Fruit fly (Drosophila melanogaster) whole organism, pupa: ENCODE results near the gene stumps.

Source experiments
- CG10348 ChIP-seq: fragments of 200-800 bp; sonication (Bioruptor generic); IDR thresholded peaks from 2 replicates; pipeline ENCODE4 v1.3.6; 2022; ENCODE audit warnings: missing biosample characterization, missing genetic modification characterization
- CG12605 ChIP-seq: fragments of 200-800 bp; sonication (Bioruptor generic); IDR thresholded peaks from 2 replicates; pipeline ENCODE4 v1.3.6; 2022; ENCODE audit warnings: missing biosample characterization, missing genetic modification characterization
- CG13204 ChIP-seq: fragments of 200-800 bp; sonication (Bioruptor generic); optimal IDR thresholded peaks from 2 replicates; lab custom pipeline; 2018; ENCODE audit warnings: missing biosample characterization, mild to moderate bottlenecking, missing genetic modification characterization, moderate library complexity
- CG14655 ChIP-seq: fragments of 200-800 bp; sonication (Bioruptor generic); optimal IDR thresholded peaks from 3 replicates; lab custom pipeline; 2017; ENCODE audit warnings: mild to moderate bottlenecking, missing biosample characterization, missing genetic modification reagents, missing genetic modification characterization
- CG15710 ChIP-seq: fragments of 200-800 bp; sonication (Bioruptor generic); optimal IDR thresholded peaks from 2 replicates; lab custom pipeline; 2018; ENCODE audit warnings: missing biosample characterization, mild to moderate bottlenecking, missing genetic modification characterization, moderate library complexity
- CG17806 ChIP-seq: fragments of 200-800 bp; sonication (Bioruptor generic); optimal IDR thresholded peaks from 2 replicates; lab custom pipeline; 2018; ENCODE audit warnings: missing biosample characterization, mild to moderate bottlenecking, missing genetic modification characterization, moderate library complexity
- CG32121 ChIP-seq: fragments of 200-800 bp; sonication (Bioruptor generic); IDR thresholded peaks from 2 replicates; pipeline ENCODE4 v1.3.6; 2022; ENCODE audit warnings: missing biosample characterization, missing genetic modification characterization
- CG34367 ChIP-seq: fragments of 200-800 bp; sonication (Bioruptor generic); optimal IDR thresholded peaks from 2 replicates; lab custom pipeline; 2018; ENCODE audit warnings: missing biosample characterization, mild to moderate bottlenecking, missing genetic modification characterization
- CG4496 ChIP-seq: fragments of 200-800 bp; sonication (Bioruptor generic); IDR thresholded peaks from 3 replicates; pipeline ENCODE4 v1.3.6; 2022; ENCODE audit warnings: missing biosample characterization, missing genetic modification characterization
- CG8159 ChIP-seq: fragments of 200-800 bp; sonication (Bioruptor generic); optimal IDR thresholded peaks from 3 replicates; lab custom pipeline; 2018; ENCODE audit warnings: missing biosample characterization, mild to moderate bottlenecking, missing genetic modification characterization, moderate library complexity
- CG8301 ChIP-seq: fragments of 200-800 bp; sonication (Bioruptor generic); optimal IDR thresholded peaks from 2 replicates; lab custom pipeline; 2018; ENCODE audit warnings: missing biosample characterization, mild to moderate bottlenecking, missing genetic modification characterization
- CG9948 ChIP-seq: fragments of 200-800 bp; sonication (Bioruptor generic); optimal IDR thresholded peaks from 2 replicates; lab custom pipeline; 2018; ENCODE audit warnings: missing biosample characterization, mild to moderate bottlenecking, missing genetic modification characterization, moderate library complexity
- D1 ChIP-seq: fragments of 200-800 bp; sonication (Bioruptor generic); optimal IDR thresholded peaks from 2 replicates; lab custom pipeline; 2018; ENCODE audit warnings: missing biosample characterization, mild to moderate bottlenecking, missing genetic modification characterization, moderate library complexity
- EcR ChIP-seq: fragments of 200-800 bp; sonication (Bioruptor generic); optimal IDR thresholded peaks from 3 replicates; lab custom pipeline; 2019; ENCODE audit warnings: missing biosample characterization, missing genetic modification characterization, mild to moderate bottlenecking, moderate library complexity, missing genetic modification reagents
- Ets98B ChIP-seq: fragments of 200-800 bp; sonication (Bioruptor generic); IDR thresholded peaks from 2 replicates; pipeline ENCODE4 v1.3.6; 2022; ENCODE audit warnings: missing biosample characterization, missing genetic modification characterization
- Pif1A ChIP-seq: fragments of 200-800 bp; sonication (Bioruptor generic); optimal IDR thresholded peaks from 3 replicates; lab custom pipeline; 2016; ENCODE audit warnings: missing biosample characterization, missing genetic modification characterization
- Pif1B ChIP-seq: fragments of 200-800 bp; sonication (Bioruptor generic); optimal IDR thresholded peaks from 3 replicates; lab custom pipeline; 2016; ENCODE audit warnings: missing biosample characterization, missing genetic modification characterization
- Snoo ChIP-seq: fragments of 200-800 bp; sonication (Bioruptor generic); optimal IDR thresholded peaks from 3 replicates; lab custom pipeline; 2017; ENCODE audit warnings: missing biosample characterization, mild to moderate bottlenecking, missing genetic modification characterization, inconsistent platforms
- fd96Ca ChIP-seq: fragments of 200-800 bp; sonication (Bioruptor generic); IDR thresholded peaks from 3 replicates; pipeline ENCODE4 v1.3.6; 2022; ENCODE audit warnings: missing biosample characterization, missing genetic modification characterization
- gl ChIP-seq: fragments of 200-800 bp; sonication (Bioruptor generic); optimal IDR thresholded peaks from 2 replicates; lab custom pipeline; 2018; ENCODE audit warnings: missing biosample characterization, mild to moderate bottlenecking, missing genetic modification characterization
- rn ChIP-seq: fragments of 200-800 bp; sonication (Bioruptor generic); IDR thresholded peaks from 2 replicates; pipeline ENCODE4 v1.3.6; 2022; ENCODE audit warnings: missing biosample characterization, missing genetic modification characterization

Gene stumps

DNA sequence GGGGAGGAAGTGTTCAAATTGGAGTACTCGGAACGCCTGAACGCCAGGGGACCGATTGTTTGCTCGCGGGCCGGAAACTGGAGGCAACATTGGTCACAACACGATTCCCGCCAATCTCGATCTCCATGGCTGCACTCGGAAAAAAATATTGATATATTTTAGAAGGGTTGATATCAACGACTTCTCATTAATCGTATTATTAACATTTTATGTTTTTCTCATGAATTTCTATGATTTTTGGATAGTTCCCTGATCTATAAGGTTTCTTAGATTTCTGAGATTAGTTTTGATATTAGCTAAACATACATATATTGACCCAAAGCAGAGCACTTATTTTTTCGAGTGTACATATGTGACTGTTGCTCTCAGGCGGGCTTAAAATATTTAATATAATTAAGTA lies 54.9 kb downstream of the stumps start:
- TF ChIP-seq CG14655 (GFP tag; lab: Kevin White, UChicago) (no peak), CG9948 (tag; lab: Kevin White, UChicago) (peak; percentile 16)

DNA sequence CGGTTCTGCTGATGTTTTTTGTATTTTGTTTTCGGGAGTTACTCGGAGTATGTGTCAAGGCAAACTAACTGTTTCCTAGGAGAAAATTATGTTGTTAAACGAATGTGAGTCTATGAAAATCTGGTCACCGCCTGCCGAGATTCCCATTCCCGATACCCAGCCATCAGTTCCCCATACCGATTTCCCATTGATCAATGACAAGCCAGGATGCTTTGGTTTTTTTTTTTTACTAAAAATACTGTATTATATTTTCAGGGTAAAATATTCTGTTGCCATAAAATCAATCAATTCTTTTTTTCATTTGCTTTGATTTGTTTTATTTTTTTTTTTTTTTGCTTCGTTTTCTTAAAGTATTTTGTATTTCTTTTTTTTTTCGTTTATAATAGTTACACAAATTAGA lies 65.4 kb downstream of the stumps start, which contains the start of gene CG7886:
Gene CG7886 (minus strand): TSS at position 101 of the 400 bp plus-strand sequence.
- TF ChIP-seq CG32121 (GFP tag; lab: Robert Waterston, UW) (no peak), rn (GFP tag; lab: Robert Waterston, UW) (no peak), gl (tag; lab: Kevin White, UChicago) (no peak), Snoo (no peak), CG17806 (tag; lab: Kevin White, UChicago) (no peak), D1 (tag; lab: Kevin White, UChicago) (no peak), Ets98B (GFP tag; lab: Robert Waterston, UW) (no peak), EcR (GFP tag; lab: Kevin White, UChicago) (no peak), CG10348 (no peak)

DNA sequence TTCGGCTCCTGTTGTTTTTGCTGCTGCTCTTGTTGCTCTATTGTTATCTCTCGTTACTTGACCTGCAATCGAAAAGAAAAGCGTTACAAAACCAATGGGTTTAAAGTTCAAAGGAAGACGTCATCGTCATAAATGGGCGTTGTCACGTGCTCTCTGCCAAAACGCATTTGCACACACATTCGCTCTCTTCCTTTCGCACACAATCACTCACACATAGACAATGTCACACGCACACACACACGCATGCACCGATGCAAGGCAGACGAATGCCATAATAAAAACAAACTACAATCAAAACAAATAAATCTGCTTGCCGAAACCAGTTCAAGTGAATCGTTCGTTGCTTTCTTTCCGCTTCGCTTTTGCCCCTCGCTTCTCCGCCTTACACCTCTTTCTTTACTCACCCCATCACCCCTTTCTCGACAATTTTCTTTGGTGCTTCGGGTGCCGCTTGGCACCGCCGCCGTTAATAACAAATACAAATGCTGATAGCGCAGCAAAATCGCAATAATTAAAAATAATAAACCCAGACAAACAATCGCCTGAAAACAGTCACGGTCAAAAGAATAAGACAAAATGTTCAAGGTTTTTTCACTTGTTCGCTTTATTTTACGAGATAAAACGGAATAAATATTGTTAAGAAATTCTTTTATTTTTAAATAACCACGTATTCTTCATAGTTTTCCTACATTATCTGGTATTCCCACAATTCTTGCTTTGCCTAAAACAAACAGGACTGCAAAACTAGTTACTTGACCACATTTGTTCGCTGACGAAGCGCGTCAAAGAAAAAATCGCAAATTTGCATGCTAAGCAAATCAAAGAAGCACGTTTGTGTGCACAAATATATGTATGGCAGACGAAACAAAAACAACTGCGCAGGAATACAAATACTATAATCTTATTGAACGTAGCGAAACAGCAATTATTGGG lies 72.6 kb downstream of the stumps start:
- no peak for TF ChIP-seq gl (tag; lab: Kevin White, UChicago)
- TF ChIP-seq Ets98B (GFP tag; lab: Robert Waterston, UW), result peak; percentile 66
- TF ChIP-seq D1 (tag; lab: Kevin White, UChicago), result peak; percentile 47
- peak; percentile 71; the same call in 2 of the 3 replicates for TF ChIP-seq CG4496 (GFP tag; lab: Robert Waterston, UW)
- peak; percentile 76 for TF ChIP-seq CG8159
- TF ChIP-seq fd96Ca (GFP tag; lab: Robert Waterston, UW), result peak; percentile 67; the same call in 2 of the 3 replicates
- TF ChIP-seq CG13204 (GFP tag; lab: Kevin White, UChicago), result no peak
- TF ChIP-seq CG10348, result peak; percentile 8; the same call in 1 of the 2 replicates
- peak; percentile 83 for TF ChIP-seq CG8301 (tag; lab: Kevin White, UChicago)
- TF ChIP-seq CG34367 (tag; lab: Kevin White, UChicago), result peak; percentile 66
- TF ChIP-seq CG32121 (GFP tag; lab: Robert Waterston, UW), result peak; percentile 76
- TF ChIP-seq EcR (GFP tag; lab: Kevin White, UChicago), result peak; percentile 78
- peak; percentile 79 for TF ChIP-seq CG9948 (tag; lab: Kevin White, UChicago)
- TF ChIP-seq Snoo, result peak; percentile 76
- TF ChIP-seq Pif1B (GFP tag; lab: Kevin White, UChicago), result peak; percentile 80
- peak; percentile 66 for TF ChIP-seq CG15710 (tag; lab: Kevin White, UChicago)
- TF ChIP-seq CG14655 (GFP tag; lab: Kevin White, UChicago), result peak; percentile 89
- TF ChIP-seq Pif1A (GFP tag; lab: Kevin White, UChicago), result peak; percentile 79
- TF ChIP-seq rn (GFP tag; lab: Robert Waterston, UW), result no peak
- peak; percentile 72 for TF ChIP-seq CG17806 (tag; lab: Kevin White, UChicago)
- peak; percentile 32; the same call in 1 of the 2 replicates for TF ChIP-seq CG12605 (GFP tag; lab: Robert Waterston, UW)

DNA sequence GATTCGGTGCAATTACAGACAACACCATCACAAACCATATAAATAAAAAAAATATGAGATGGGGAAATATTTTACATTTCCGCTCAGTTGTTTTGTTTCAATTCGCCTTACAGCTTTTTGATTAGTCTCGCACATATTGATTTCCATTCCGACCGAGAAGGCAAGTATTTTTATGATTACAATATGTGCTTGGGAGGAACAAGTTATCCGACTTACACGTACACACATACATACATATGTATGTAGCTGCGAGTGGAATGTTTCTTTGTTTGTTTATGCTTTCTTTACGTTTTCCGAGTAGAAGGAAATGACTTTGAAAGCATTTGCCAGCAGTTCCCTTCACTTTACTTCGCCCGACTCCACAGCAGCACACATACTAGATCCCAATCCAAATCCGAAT lies 73.3 kb downstream of the stumps start:
- TF ChIP-seq CG13204 (GFP tag; lab: Kevin White, UChicago) (no peak), gl (tag; lab: Kevin White, UChicago) (no peak), fd96Ca (GFP tag; lab: Robert Waterston, UW) (no peak), CG8159 (no peak), Pif1A (GFP tag; lab: Kevin White, UChicago) (no peak), CG12605 (GFP tag; lab: Robert Waterston, UW) (no peak), CG17806 (tag; lab: Kevin White, UChicago) (no peak), rn (GFP tag; lab: Robert Waterston, UW) (no peak), CG9948 (tag; lab: Kevin White, UChicago) (no peak), CG10348 (no peak), CG8301 (tag; lab: Kevin White, UChicago) (no peak), CG15710 (tag; lab: Kevin White, UChicago) (no peak), EcR (GFP tag; lab: Kevin White, UChicago) (no peak)
- TF ChIP-seq, all 21 proteins: peak for 0

DNA sequence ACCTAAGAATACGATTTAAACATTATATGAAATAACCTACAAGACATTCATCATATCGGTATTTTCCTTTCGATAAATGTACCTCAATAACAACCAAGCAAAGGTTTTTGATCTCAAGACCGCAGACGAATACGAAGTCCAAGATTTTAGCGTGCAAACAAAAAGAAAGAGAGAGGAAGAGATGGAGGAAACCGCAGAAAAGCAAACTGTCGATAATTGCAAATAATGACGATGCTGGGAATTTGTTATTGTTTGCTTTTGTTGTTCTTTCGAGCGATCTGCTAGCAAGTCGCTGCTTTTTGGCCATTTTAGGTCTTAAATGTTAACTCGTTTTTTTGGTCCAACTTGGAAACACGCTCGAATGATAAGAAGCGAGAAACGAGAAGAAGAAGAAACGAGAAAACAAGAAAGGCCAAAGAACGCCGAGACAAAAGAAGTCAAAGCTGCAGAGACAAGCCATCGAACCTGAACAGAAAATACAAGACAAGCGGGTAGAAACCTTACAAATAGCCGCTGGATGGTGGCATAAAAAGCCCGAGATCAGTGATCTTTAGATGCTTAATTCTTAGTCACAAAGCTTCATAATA lies 74.2 kb downstream of the stumps start:
- no peak for TF ChIP-seq CG17806 (tag; lab: Kevin White, UChicago)
- TF ChIP-seq CG13204 (GFP tag; lab: Kevin White, UChicago), result peak; percentile 6
- TF ChIP-seq EcR (GFP tag; lab: Kevin White, UChicago), result peak; percentile 93
- peak; percentile 3 for TF ChIP-seq gl (tag; lab: Kevin White, UChicago)
- no peak for TF ChIP-seq CG32121 (GFP tag; lab: Robert Waterston, UW)
